Fruit fly (Drosophila melanogaster): Measurements from ENCODE around the gene Syn.

The Syn gene

dm6 chr3R:10268865-10269442 is 78.5 kb downstream of the Syn start (continued):
- TF ChIP-seq Camta (GFP tag; optimal IDR thresholded peaks at IDR 0.05) = peak; percentile 39
- TF ChIP-seq Bdp1 (GFP tag; optimal IDR thresholded peaks at IDR 0.05) = peak; percentile 19
- TF ChIP-seq lbe (GFP tag; optimal IDR thresholded peaks at IDR 0.05) = peak; percentile 77
- no peak for TF ChIP-seq her (GFP tag; optimal IDR thresholded peaks at IDR 0.05)
- TF ChIP-seq H2.0 (GFP tag; IDR thresholded peaks at IDR 0.05) = peak; percentile 83
- TF ChIP-seq Elba2 (GFP tag; optimal IDR thresholded peaks at IDR 0.05) = no peak
- no peak for TF ChIP-seq crc (GFP tag; optimal IDR thresholded peaks at IDR 0.05)
- peak; percentile 70 for TF ChIP-seq CG3281 (GFP tag; optimal IDR thresholded peaks at IDR 0.05)
- TF ChIP-seq CG13424 (tag; optimal IDR thresholded peaks at IDR 0.05) = peak; percentile 67
- TF ChIP-seq Ptx1 (GFP tag; IDR thresholded peaks at IDR 0.05) = peak; percentile 80
- TF ChIP-seq CG9609 (GFP tag; optimal IDR thresholded peaks at IDR 0.05) = peak; percentile 30
- peak; percentile 32 to 77 for TF ChIP-seq chif (GFP tag; optimal IDR thresholded peaks at IDR 0.05)
- peak; percentile 44 for TF ChIP-seq CG1529 (GFP tag; optimal IDR thresholded peaks at IDR 0.05)
- TF ChIP-seq Hr3 (GFP tag; optimal IDR thresholded peaks at IDR 0.05) = peak; percentile 53
- TF ChIP-seq jumu (GFP tag; optimal IDR thresholded peaks at IDR 0.05) = no peak
- 0 out of 2 replicates have a peak, but pooled peaks have one; percentile 9 for TF ChIP-seq GATAe (GFP tag; conservative IDR thresholded peaks at IDR 0.05)
- 0 out of 2 replicates have a peak, but pooled peaks have one; percentile 27 for TF ChIP-seq CG10321 (GFP tag; IDR thresholded peaks at IDR 0.05)
- TF ChIP-seq ind (GFP tag; optimal IDR thresholded peaks at IDR 0.05) = peak; percentile 71
- TF ChIP-seq lab (GFP tag; optimal IDR thresholded peaks at IDR 0.05) = peak; percentile 83
- no peak for TF ChIP-seq CG17186 (GFP tag; optimal IDR thresholded peaks at IDR 0.05)
- no peak for TF ChIP-seq hb (GFP tag; IDR thresholded peaks at IDR 0.05; ENCODE audit: partially characterized antibody)
- TF ChIP-seq pan (optimal IDR thresholded peaks at IDR 0.05) = no peak
- TF ChIP-seq pan (GFP tag; optimal IDR thresholded peaks at IDR 0.05 in 1 of 2, IDR thresholded peaks at IDR 0.05 in 1 of 2) = peak in 1 of 2 experiments; percentile 83
- TF ChIP-seq HmgZ (tag; optimal IDR thresholded peaks at IDR 0.05) = peak; percentile 36
- TF ChIP-seq Fer3 (tag; optimal IDR thresholded peaks at IDR 0.05) = peak; percentile 74
- no peak for TF ChIP-seq disco-r (GFP tag; optimal IDR thresholded peaks at IDR 0.05)
- TF ChIP-seq Dll (GFP tag; IDR thresholded peaks at IDR 0.05; ENCODE audit: partially characterized antibody) = no peak
- TF ChIP-seq pzg (GFP tag; optimal IDR thresholded peaks at IDR 0.05) = no peak
- no peak for TF ChIP-seq Stat92E (GFP tag; optimal IDR thresholded peaks at IDR 0.05)
- no peak for TF ChIP-seq CG6683 (GFP tag; optimal IDR thresholded peaks at IDR 0.05)
- peak; percentile 72 for TF ChIP-seq CG2712 (tag; optimal IDR thresholded peaks at IDR 0.05)
- TF ChIP-seq ERR (GFP tag; optimal IDR thresholded peaks at IDR 0.05) = peak; percentile 42
- TF ChIP-seq Deaf1 (tag; optimal IDR thresholded peaks at IDR 0.05) = no peak
- TF ChIP-seq CG2875 (GFP tag; optimal IDR thresholded peaks at IDR 0.05) = peak; percentile 62
- TF ChIP-seq CG4282 (GFP tag; optimal IDR thresholded peaks at IDR 0.05) = no peak
- TF ChIP-seq amos (GFP tag; IDR thresholded peaks at IDR 0.05; ENCODE audit: partially characterized antibody) = no peak
- TF ChIP-seq HLH3B (GFP tag; IDR thresholded peaks at IDR 0.05) = peak; percentile 82
- no peak for TF ChIP-seq prd (optimal IDR thresholded peaks at IDR 0.05)
- peak; percentile 83 for TF ChIP-seq prd (GFP tag; IDR thresholded peaks at IDR 0.05)
- 0 out of 3 replicates have a peak, but pooled peaks have one; percentile 49 for TF ChIP-seq CG11695 (GFP tag; IDR thresholded peaks at IDR 0.05)
- TF ChIP-seq CG4424 (GFP tag; optimal IDR thresholded peaks at IDR 0.05) = peak; percentile 37
- peak; percentile 84 for TF ChIP-seq ken (GFP tag; IDR thresholded peaks at IDR 0.05)
- no peak for TF ChIP-seq Bgb (GFP tag; IDR thresholded peaks at IDR 0.05; ENCODE audit: partially characterized antibody)
- no peak for TF ChIP-seq CG18011 (GFP tag; optimal IDR thresholded peaks at IDR 0.05)
- peak; percentile 40 for TF ChIP-seq btn (GFP tag; optimal IDR thresholded peaks at IDR 0.05)
- no peak for TF ChIP-seq CG4360 (GFP tag; IDR thresholded peaks at IDR 0.05)
- TF ChIP-seq CG6689 (GFP tag; IDR thresholded peaks at IDR 0.05) = peak; percentile 76
- peak; percentile 82 for TF ChIP-seq CG14441 (GFP tag; IDR thresholded peaks at IDR 0.05)
- no peak for TF ChIP-seq ab (GFP tag; optimal IDR thresholded peaks at IDR 0.05)
- TF ChIP-seq fd64A (GFP tag; optimal IDR thresholded peaks at IDR 0.05) = no peak

All from whole organism, embryonic.